Worm (Caenorhabditis elegans): ENCODE data around the gene F56D6.14.

F56D6.14 gene

DNA sequence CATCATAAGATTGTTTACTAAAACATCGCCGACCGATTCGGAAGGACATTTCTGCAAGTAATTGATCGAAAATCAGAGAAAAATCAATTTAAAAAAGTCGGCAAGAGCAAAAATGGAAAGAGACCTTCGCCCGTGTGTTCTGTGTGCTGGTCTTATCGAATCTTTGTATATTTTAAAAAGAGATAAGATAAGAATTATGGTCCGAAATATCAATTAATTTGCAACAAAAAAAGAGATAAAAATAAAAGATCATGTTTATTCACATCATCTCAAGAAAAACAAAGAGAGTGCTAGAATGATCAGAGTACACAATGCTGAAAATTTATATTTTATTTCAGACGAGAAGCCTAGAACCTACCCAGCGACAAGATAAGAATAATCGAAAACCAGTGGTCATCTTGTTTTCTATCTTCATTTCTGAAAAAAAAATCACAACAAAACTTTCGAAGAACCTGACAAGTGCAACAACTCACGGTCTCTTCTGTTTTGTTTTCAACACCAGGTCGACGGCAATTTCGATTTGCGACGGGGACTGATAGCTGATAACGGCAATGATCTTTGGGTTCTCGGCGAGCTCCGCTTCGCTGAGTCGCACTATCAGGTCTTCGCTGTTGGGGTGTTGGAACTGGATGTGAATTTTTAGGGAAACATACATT lies 39.1 kb upstream of the F56D6.14 start, which contains the start of gene F37C4.6:
F37C4.6 (minus strand) TSS at position 51 of the 656 bp plus-strand sequence.
- TF ChIP-seq flt-1 (GFP tag; IDR thresholded peaks at IDR 0.05) (no peak), sea-1 (GFP tag; conservative IDR thresholded peaks at IDR 0.05) (no peak), scrt-1 (GFP tag; IDR thresholded peaks at IDR 0.05) (no peak), ceh-36 (tag; optimal IDR thresholded peaks at IDR 0.05) (no peak)

DNA sequence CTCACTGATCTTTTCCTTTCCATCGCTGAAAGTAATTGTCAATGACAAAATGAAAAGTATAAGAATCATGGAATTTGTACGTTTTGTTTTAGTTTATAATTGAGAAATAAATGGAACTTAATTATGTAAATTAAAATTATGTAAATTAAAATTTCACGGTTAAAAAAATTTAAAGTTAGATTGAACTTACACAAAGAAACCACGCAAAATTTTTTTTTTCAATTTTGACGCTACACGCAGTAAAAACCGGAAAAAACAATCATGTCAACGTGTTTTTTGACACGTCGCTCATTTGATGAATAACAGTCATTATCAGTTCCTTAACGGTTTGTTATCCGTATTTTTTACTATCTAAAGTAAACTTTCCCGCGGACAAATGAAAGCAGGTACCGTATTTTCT lies 36.4 kb upstream of the F56D6.14 start, which contains the start of the genes F37C4.8 and oac-23:
F37C4.8 (minus strand) TSS at position 101 of the 400 bp plus-strand sequence.
oac-23 (plus strand) TSS at position 323 of the 400 bp plus-strand sequence.
- TF ChIP-seq pes-1 (GFP tag; IDR thresholded peaks at IDR 0.05): no peak
- no peak for TF ChIP-seq sea-1 (GFP tag; conservative IDR thresholded peaks at IDR 0.05)
- no peak for TF ChIP-seq tbx-37 (GFP tag; conservative IDR thresholded peaks at IDR 0.05)
- TF ChIP-seq flt-1 (GFP tag; IDR thresholded peaks at IDR 0.05): no peak
- no peak for TF ChIP-seq scrt-1 (GFP tag; IDR thresholded peaks at IDR 0.05)
- no peak for TF ChIP-seq tra-4 (tag; optimal IDR thresholded peaks at IDR 0.05)
- TF ChIP-seq tbx-11 (GFP tag; IDR thresholded peaks at IDR 0.05): no peak
- no peak for TF ChIP-seq hmg-4 (GFP tag; optimal IDR thresholded peaks at IDR 0.05)
- TF ChIP-seq ceh-13 (GFP tag; optimal IDR thresholded peaks at IDR 0.05): no peak
- no peak for TF ChIP-seq ets-7 (tag; optimal IDR thresholded peaks at IDR 0.05)
- no peak for TF ChIP-seq F13C5.2 (tag; optimal IDR thresholded peaks at IDR 0.05)
- no peak for TF ChIP-seq ceh-36 (tag; optimal IDR thresholded peaks at IDR 0.05)
- TF ChIP-seq ama-1 (optimal IDR thresholded peaks at IDR 0.05): no peak
- TF ChIP-seq hmbx-1 (tag; optimal IDR thresholded peaks at IDR 0.05): no peak
- no peak for TF ChIP-seq hnd-1 (tag; optimal IDR thresholded peaks at IDR 0.05)

DNA sequence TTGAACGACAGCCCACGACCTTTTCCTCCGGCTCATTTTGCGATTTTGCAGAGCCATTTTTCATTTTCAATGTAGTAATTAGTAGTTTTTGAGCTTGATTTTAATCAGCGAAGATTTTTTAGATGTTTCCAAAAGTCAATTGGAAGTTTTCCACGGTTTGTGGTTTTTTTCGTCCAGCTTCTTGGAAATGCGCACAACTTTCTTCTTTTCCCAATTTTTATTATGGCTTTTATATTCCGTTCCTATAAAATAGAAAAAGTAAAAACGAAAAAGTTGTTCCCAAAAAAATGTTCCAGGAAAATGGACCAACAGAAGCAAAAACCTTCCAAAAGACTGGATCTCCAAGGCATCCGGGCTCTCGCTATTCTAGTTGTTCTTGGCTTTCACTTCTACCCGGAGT lies 32.1 kb upstream of the F56D6.14 start, which contains the start of gene oac-22:
oac-22 (plus strand) TSS at position 301 of the 400 bp plus-strand sequence.
- TF ChIP-seq ama-1 (optimal IDR thresholded peaks at IDR 0.05) (no peak), hnd-1 (tag; optimal IDR thresholded peaks at IDR 0.05) (no peak), ceh-36 (tag; optimal IDR thresholded peaks at IDR 0.05) (no peak), pes-1 (GFP tag; IDR thresholded peaks at IDR 0.05) (no peak), ets-7 (tag; optimal IDR thresholded peaks at IDR 0.05) (no peak), aly-1 (tag; optimal IDR thresholded peaks at IDR 0.05) (no peak), scrt-1 (GFP tag; IDR thresholded peaks at IDR 0.05) (no peak), F13C5.2 (tag; optimal IDR thresholded peaks at IDR 0.05) (no peak), tbx-37 (GFP tag; conservative IDR thresholded peaks at IDR 0.05) (no peak), B0310.2 (tag; optimal IDR thresholded peaks at IDR 0.05) (no peak)

DNA sequence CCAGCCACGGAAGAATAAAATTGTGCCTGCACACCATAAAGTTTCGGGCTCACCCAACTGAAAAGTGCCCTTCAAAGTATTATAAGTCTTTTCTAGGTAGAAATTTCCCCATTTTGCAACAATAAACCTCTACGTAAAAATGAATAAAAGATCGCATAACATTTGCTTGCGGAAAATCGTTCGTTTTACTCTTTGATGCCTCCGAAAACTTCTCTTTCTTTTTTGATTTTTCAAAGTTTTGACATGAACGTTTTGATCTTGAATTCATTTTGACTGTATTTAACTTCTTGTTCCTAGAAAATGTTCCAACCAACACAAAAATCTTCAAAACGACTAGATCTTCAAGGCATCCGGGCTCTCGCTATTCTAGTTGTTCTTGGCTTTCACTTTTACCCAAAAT lies 28.5 kb upstream of the F56D6.14 start, which contains the start of gene oac-21:
oac-21 (plus strand) TSS at position 301 of the 400 bp plus-strand sequence.
- no peak for TF ChIP-seq ets-7 (tag; optimal IDR thresholded peaks at IDR 0.05)
- TF ChIP-seq ceh-13 (GFP tag; optimal IDR thresholded peaks at IDR 0.05): no peak
- TF ChIP-seq ceh-36 (tag; optimal IDR thresholded peaks at IDR 0.05): no peak
- TF ChIP-seq scrt-1 (GFP tag; IDR thresholded peaks at IDR 0.05): no peak
- no peak for TF ChIP-seq F13C5.2 (tag; optimal IDR thresholded peaks at IDR 0.05)
- no peak for TF ChIP-seq tra-4 (tag; optimal IDR thresholded peaks at IDR 0.05)
- TF ChIP-seq pes-1 (GFP tag; IDR thresholded peaks at IDR 0.05): no peak
- no peak for TF ChIP-seq hmg-4 (GFP tag; optimal IDR thresholded peaks at IDR 0.05)
- no peak for TF ChIP-seq tbx-37 (GFP tag; conservative IDR thresholded peaks at IDR 0.05)
- TF ChIP-seq ama-1 (optimal IDR thresholded peaks at IDR 0.05): no peak
- TF ChIP-seq B0310.2 (tag; optimal IDR thresholded peaks at IDR 0.05): no peak
- no peak for TF ChIP-seq flt-1 (GFP tag; IDR thresholded peaks at IDR 0.05)
- no peak for TF ChIP-seq sea-1 (GFP tag; conservative IDR thresholded peaks at IDR 0.05)
- no peak for TF ChIP-seq hmbx-1 (tag; optimal IDR thresholded peaks at IDR 0.05)
- no peak for TF ChIP-seq hnd-1 (tag; optimal IDR thresholded peaks at IDR 0.05)
- TF ChIP-seq tbx-11 (GFP tag; IDR thresholded peaks at IDR 0.05): no peak
- TF ChIP-seq aly-1 (tag; optimal IDR thresholded peaks at IDR 0.05): no peak

DNA sequence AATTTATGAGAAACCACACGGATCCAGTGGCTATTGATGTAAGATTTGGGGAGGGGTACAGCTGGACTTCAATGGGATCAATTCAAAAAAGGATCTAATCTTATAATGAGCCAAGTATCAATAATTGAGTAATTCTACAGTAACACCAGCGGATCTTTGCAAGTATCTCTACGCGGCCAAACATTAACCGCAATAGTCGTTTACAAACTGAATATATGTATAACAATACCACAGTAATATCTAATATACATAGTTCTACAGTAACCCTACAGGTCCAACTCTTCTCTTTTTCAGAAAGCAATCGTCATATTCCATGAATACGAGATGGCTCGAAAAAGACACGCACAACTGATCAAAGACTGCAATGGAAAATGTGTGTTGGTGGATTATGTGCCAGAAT lies 25.5 kb upstream of the F56D6.14 start, which contains the start of gene F56D6.9:
F56D6.9 (plus strand) TSS at position 301 of the 400 bp plus-strand sequence.
- no peak for TF ChIP-seq scrt-1 (GFP tag; IDR thresholded peaks at IDR 0.05)
- TF ChIP-seq F13C5.2 (tag; optimal IDR thresholded peaks at IDR 0.05): no peak
- TF ChIP-seq sea-1 (GFP tag; conservative IDR thresholded peaks at IDR 0.05): no peak
- no peak for TF ChIP-seq flt-1 (GFP tag; IDR thresholded peaks at IDR 0.05)
- no peak for TF ChIP-seq tbx-11 (GFP tag; IDR thresholded peaks at IDR 0.05)
- TF ChIP-seq tbx-37 (GFP tag; conservative IDR thresholded peaks at IDR 0.05): no peak
- no peak for TF ChIP-seq tra-4 (tag; optimal IDR thresholded peaks at IDR 0.05)
- TF ChIP-seq ets-7 (tag; optimal IDR thresholded peaks at IDR 0.05): no peak
- TF ChIP-seq hmg-4 (GFP tag; optimal IDR thresholded peaks at IDR 0.05): no peak
- TF ChIP-seq B0310.2 (tag; optimal IDR thresholded peaks at IDR 0.05): no peak
- no peak for TF ChIP-seq ceh-36 (tag; optimal IDR thresholded peaks at IDR 0.05)
- TF ChIP-seq aly-1 (tag; optimal IDR thresholded peaks at IDR 0.05): no peak
- no peak for TF ChIP-seq ama-1 (optimal IDR thresholded peaks at IDR 0.05)
- TF ChIP-seq ceh-13 (GFP tag; optimal IDR thresholded peaks at IDR 0.05): no peak
- no peak for TF ChIP-seq hnd-1 (tag; optimal IDR thresholded peaks at IDR 0.05)
- no peak for TF ChIP-seq hmbx-1 (tag; optimal IDR thresholded peaks at IDR 0.05)
- TF ChIP-seq pes-1 (GFP tag; IDR thresholded peaks at IDR 0.05): no peak

DNA sequence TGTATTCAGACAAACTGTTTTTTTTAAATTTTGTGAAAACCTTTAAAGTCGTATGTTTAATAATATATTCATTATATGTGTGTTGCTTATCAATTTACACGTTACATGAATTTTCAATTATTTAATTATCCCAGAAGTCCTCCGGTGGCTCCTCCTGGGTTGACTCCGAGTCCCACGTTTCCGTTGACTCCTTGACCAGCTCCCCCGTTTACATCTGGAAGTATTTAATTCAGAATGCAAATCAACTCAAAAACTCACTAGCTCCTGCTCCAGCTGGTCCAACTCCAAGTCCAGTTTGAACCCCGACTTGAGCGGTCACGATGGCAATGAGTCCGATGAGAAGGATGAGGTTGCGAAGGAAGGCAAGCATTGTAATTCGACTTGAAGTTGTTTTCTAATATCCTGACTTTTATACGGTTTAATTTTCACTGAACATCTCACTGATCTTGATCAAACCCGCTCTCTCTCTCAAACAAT lies 23.5 kb upstream of the F56D6.14 start, which contains the start of gene F56D6.8:
F56D6.8 (minus strand) TSS at position 427 of the 477 bp plus-strand sequence.
- no peak for TF ChIP-seq tbx-11 (GFP tag; IDR thresholded peaks at IDR 0.05)
- TF ChIP-seq pes-1 (GFP tag; IDR thresholded peaks at IDR 0.05): no peak
- TF ChIP-seq hmg-4 (GFP tag; optimal IDR thresholded peaks at IDR 0.05): no peak
- TF ChIP-seq aly-1 (tag; optimal IDR thresholded peaks at IDR 0.05): no peak
- no peak for TF ChIP-seq ama-1 (optimal IDR thresholded peaks at IDR 0.05)
- no peak for TF ChIP-seq tra-4 (tag; optimal IDR thresholded peaks at IDR 0.05)
- no peak for TF ChIP-seq ets-7 (tag; optimal IDR thresholded peaks at IDR 0.05)
- TF ChIP-seq sea-1 (GFP tag; conservative IDR thresholded peaks at IDR 0.05): no peak
- TF ChIP-seq ceh-36 (tag; optimal IDR thresholded peaks at IDR 0.05): no peak
- TF ChIP-seq ceh-13 (GFP tag; optimal IDR thresholded peaks at IDR 0.05): no peak

DNA sequence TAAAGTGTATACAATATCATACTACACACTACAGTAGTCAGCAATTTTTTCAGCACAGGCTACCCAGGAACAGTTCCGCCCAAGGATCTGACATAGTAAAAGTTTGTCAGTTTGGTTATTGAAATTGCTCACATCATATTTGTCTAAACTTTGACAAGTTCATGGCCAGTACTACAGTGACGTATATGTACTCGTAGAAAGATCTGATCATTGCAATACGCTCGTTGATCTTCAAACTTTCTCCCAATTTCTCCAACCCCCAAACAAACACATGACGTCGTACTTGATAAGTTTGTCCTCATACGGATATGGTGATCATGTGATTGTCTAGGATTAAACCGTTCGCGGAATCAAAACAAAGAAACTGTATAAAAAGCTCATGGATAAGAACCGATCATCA lies 22.7 kb upstream of the F56D6.14 start, which contains the start of gene dct-8:
dct-8 (plus strand) TSS at position 301 of the 400 bp plus-strand sequence.
- TF ChIP-seq pes-1 (GFP tag; IDR thresholded peaks at IDR 0.05) (no peak), ceh-36 (tag; optimal IDR thresholded peaks at IDR 0.05) (no peak), scrt-1 (GFP tag; IDR thresholded peaks at IDR 0.05) (no peak), hnd-1 (tag; optimal IDR thresholded peaks at IDR 0.05) (no peak), ceh-13 (GFP tag; optimal IDR thresholded peaks at IDR 0.05) (no peak), ets-7 (tag; optimal IDR thresholded peaks at IDR 0.05) (no peak), tbx-11 (GFP tag; IDR thresholded peaks at IDR 0.05) (no peak), aly-1 (tag; optimal IDR thresholded peaks at IDR 0.05) (no peak), tra-4 (tag; optimal IDR thresholded peaks at IDR 0.05) (no peak), tbx-37 (GFP tag; conservative IDR thresholded peaks at IDR 0.05) (no peak), B0310.2 (tag; optimal IDR thresholded peaks at IDR 0.05) (no peak), F13C5.2 (tag; optimal IDR thresholded peaks at IDR 0.05) (no peak), flt-1 (GFP tag; IDR thresholded peaks at IDR 0.05) (no peak), sea-1 (GFP tag; conservative IDR thresholded peaks at IDR 0.05) (no peak), hmg-4 (GFP tag; optimal IDR thresholded peaks at IDR 0.05) (no peak), ama-1 (optimal IDR thresholded peaks at IDR 0.05) (no peak)
